Fruit fly (Drosophila melanogaster): ENCODE data around the gene Vps36.

Vps36 gene

DNA sequence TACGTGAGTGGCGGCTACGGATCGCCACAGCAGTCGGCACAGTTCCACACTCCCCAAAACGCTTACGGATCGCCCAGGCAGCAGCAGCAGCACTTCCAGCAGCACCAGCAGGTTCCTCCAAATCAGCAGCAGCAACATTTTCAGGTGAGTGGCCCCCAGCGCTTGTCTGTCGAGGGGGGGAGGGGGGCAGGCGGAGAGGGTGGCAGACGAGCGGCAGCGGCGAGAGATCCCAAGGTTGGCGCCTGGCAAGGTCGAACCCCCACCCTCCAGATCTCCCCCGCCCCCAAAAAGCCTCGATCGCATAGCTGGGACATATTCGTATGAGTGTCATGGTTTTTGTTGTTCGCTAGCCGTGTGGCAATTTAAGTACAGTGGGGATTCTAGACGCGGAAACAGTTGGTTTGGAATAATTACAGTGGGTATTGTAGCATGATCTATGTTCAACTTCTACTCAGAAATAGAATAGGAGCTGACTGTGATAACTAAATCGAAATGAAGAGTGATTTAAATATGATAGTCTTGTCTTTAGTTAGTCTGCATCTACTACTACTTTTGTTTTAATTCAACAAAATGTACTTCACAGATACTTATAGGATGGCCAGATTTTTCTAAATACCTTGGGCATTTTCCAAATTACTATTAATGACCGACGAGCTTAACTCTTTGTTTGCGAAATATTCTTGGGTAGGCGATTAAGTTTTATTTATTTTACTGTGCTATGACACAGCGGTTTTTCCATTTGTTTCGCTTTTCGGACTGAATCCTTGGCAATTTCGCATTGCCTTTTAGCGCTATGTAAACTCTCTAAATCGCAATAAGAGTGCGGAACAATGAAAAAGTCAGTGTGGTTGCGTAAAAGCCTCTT, 34.3 kb downstream of the Vps36 start (continued):
- no peak for TF ChIP-seq CG12071 (GFP tag; optimal IDR thresholded peaks at IDR 0.05)
- TF ChIP-seq CG3847 (GFP tag; IDR thresholded peaks at IDR 0.05): peak; percentile 23; the same call in 1 of the 2 replicates
- no peak for TF ChIP-seq CG11247 (GFP tag; IDR thresholded peaks at IDR 0.05)
- TF ChIP-seq slp2 (GFP tag; optimal IDR thresholded peaks at IDR 0.05): no peak
- no peak for TF ChIP-seq TFAM (GFP tag; optimal IDR thresholded peaks at IDR 0.05)
- TF ChIP-seq B-H1 (GFP tag; IDR thresholded peaks at IDR 0.05): no peak
- no peak for TF ChIP-seq aop (GFP tag; IDR thresholded peaks at IDR 0.05)
- TF ChIP-seq Lpt (GFP tag; optimal IDR thresholded peaks at IDR 0.05): no peak
- TF ChIP-seq Poxn (GFP tag; IDR thresholded peaks at IDR 0.05): 0 out of 2 replicates have a peak, but pooled peaks have one; percentile 3
- TF ChIP-seq salm (tag; optimal IDR thresholded peaks at IDR 0.05): no peak
- no peak for TF ChIP-seq stwl (tag; optimal IDR thresholded peaks at IDR 0.05)
- TF ChIP-seq CG8359 (GFP tag; optimal IDR thresholded peaks at IDR 0.05; ENCODE audit: borderline replicate concordance): no peak
- TF ChIP-seq CG12391 (tag; optimal IDR thresholded peaks at IDR 0.05): peak; percentile 10
- peak in 1 of 2 experiments; percentile 22 for TF ChIP-seq dpn (GFP tag; optimal IDR thresholded peaks at IDR 0.05)
- no peak for TF ChIP-seq CG7271 (tag; optimal IDR thresholded peaks at IDR 0.05)
- no peak for TF ChIP-seq nom (GFP tag; optimal IDR thresholded peaks at IDR 0.05)
- TF ChIP-seq nmo (GFP tag; optimal IDR thresholded peaks at IDR 0.05): peak; percentile 4
- no peak for TF ChIP-seq ttk (GFP tag; IDR thresholded peaks at IDR 0.05)
- TF ChIP-seq ash1 (GFP tag; optimal IDR thresholded peaks at IDR 0.05): no peak
- TF ChIP-seq phol (tag; optimal IDR thresholded peaks at IDR 0.05): no peak
- TF ChIP-seq row (GFP tag; IDR thresholded peaks at IDR 0.05): peak; percentile 65
- no peak for TF ChIP-seq CG15073 (GFP tag; optimal IDR thresholded peaks at IDR 0.05)
- TF ChIP-seq kni (GFP tag; optimal IDR thresholded peaks at IDR 0.05): no peak
- TF ChIP-seq CG3726 (GFP tag; IDR thresholded peaks at IDR 0.05): no peak
- no peak for TF ChIP-seq CG11456 (GFP tag; IDR thresholded peaks at IDR 0.05)
- TF ChIP-seq Elba2 (GFP tag; optimal IDR thresholded peaks at IDR 0.05): no peak
- TF ChIP-seq ssp (GFP tag; IDR thresholded peaks at IDR 0.05): no peak
- TF ChIP-seq CG11695 (GFP tag; IDR thresholded peaks at IDR 0.05): no peak
- TF ChIP-seq bsh (GFP tag; optimal IDR thresholded peaks at IDR 0.05): no peak
- peak; percentile 10 for TF ChIP-seq slou (GFP tag; optimal IDR thresholded peaks at IDR 0.05)
- TF ChIP-seq dan (GFP tag; IDR thresholded peaks at IDR 0.05): no peak
- TF ChIP-seq CG11723 (GFP tag; optimal IDR thresholded peaks at IDR 0.05): no peak
- no peak for TF ChIP-seq Usf (GFP tag; optimal IDR thresholded peaks at IDR 0.05)
- TF ChIP-seq Lim3 (GFP tag; IDR thresholded peaks at IDR 0.05): no peak
- TF ChIP-seq CG33557 (GFP tag; optimal IDR thresholded peaks at IDR 0.05): no peak
- no peak for TF ChIP-seq Bgb (GFP tag; IDR thresholded peaks at IDR 0.05; ENCODE audit: partially characterized antibody)
- TF ChIP-seq Spps (tag; optimal IDR thresholded peaks at IDR 0.05): no peak
- no peak for TF ChIP-seq C15 (GFP tag; IDR thresholded peaks at IDR 0.05)
- no peak for TF ChIP-seq CG14050 (GFP tag; IDR thresholded peaks at IDR 0.05)
- TF ChIP-seq CG3995 (GFP tag; optimal IDR thresholded peaks at IDR 0.05): no peak
- TF ChIP-seq CG14441 (GFP tag; IDR thresholded peaks at IDR 0.05): no peak
- TF ChIP-seq psq (GFP tag; optimal IDR thresholded peaks at IDR 0.05): no peak
- no peak for TF ChIP-seq nerfin-2 (GFP tag; IDR thresholded peaks at IDR 0.05; ENCODE audit: partially characterized antibody)
- TF ChIP-seq scrt (GFP tag; optimal IDR thresholded peaks at IDR 0.05): no peak
- no peak for TF ChIP-seq nerfin-1 (tag; optimal IDR thresholded peaks at IDR 0.05)
- TF ChIP-seq HmgD (GFP tag; optimal IDR thresholded peaks at IDR 0.05): no peak
- TF ChIP-seq Hr51 (GFP tag; optimal IDR thresholded peaks at IDR 0.05): peak in 1 of 2 experiments; percentile 45
- TF ChIP-seq shn (GFP tag; optimal IDR thresholded peaks at IDR 0.05): no peak
- TF ChIP-seq bab2 (GFP tag; optimal IDR thresholded peaks at IDR 0.05): no peak
- no peak for TF ChIP-seq CG18764 (GFP tag; optimal IDR thresholded peaks at IDR 0.05)

Data from whole organism, embryonic.